Fruit fly (Drosophila melanogaster): ENCODE results near the gene gammaCOP.

DNA sequence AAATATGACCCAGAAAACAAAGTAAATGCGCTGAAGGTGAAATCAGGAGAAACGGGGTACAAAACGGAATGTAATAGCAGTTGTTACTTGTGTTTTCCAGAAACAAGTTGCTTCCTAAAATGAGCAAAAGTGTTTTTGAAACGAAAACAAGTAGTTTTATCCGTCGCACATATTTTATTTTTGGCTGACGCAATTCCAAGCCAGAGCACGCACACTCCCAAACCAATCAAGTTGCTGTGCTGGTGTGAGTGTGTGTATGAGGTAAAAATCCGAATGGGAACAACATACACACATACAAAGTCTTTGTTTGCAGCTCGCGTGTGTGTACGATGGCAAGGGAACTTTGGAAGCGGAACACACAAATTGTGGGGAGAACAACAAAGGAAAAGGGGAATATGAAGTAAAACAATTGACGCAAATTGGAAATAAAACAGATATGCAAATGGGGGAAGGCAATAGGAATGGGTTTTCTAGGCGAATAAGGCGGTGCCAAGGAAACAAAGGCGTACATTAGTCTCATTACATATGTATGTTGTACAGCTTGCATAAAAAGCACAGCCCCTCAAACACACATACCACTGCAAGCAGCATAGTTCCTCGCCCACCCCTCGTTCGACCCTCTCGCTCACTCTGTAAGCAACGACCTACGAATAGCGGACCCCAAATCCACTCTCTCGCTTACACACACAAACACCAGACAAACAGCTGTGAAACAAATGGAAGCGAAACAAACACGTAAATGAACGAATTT, 36.7 kb downstream of the gammaCOP start:
- no peak for TF ChIP-seq psq (optimal IDR thresholded peaks at IDR 0.05)
- no peak for TF ChIP-seq Dll (optimal IDR thresholded peaks at IDR 0.05)
- TF ChIP-seq usp (GFP tag; optimal IDR thresholded peaks at IDR 0.05), result no peak

All from whole organism.